Fruit fly (Drosophila melanogaster) whole organism, embryonic: ENCODE data around the gene CG16789.

ENCODE experiments used
- CG10274 ChIP-seq: fragments of 200-800 bp; sonication (Bioruptor generic); optimal IDR thresholded peaks from 3 replicates; lab custom pipeline; 2017; ENCODE audit warnings: missing biosample characterization, mild to moderate bottlenecking, missing genetic modification characterization
- CG3163 ChIP-seq: fragments of 200-800 bp; sonication (Bioruptor generic); optimal IDR thresholded peaks from 3 replicates; lab custom pipeline; 2016; ENCODE audit warnings: missing biosample characterization, missing genetic modification characterization
- CG7556 ChIP-seq: fragments of 200-800 bp; sonication (Bioruptor generic); optimal IDR thresholded peaks from 2 replicates; lab custom pipeline; 2017; ENCODE audit warnings: missing biosample characterization, mild to moderate bottlenecking, missing genetic modification characterization
- CG8478 ChIP-seq: fragments of >200 bp; optimal IDR thresholded peaks from 2 replicates; lab custom pipeline; 2018
- HLH54F ChIP-seq: fragments of 200-800 bp; sonication (Bioruptor generic); optimal IDR thresholded peaks from 3 replicates; lab custom pipeline; 2016; ENCODE audit warnings: missing biosample characterization, missing genetic modification characterization
- MBD-R2 ChIP-seq: fragments of 200-800 bp; sonication (Bioruptor generic); IDR thresholded peaks from 2 replicates; pipeline ENCODE4 v1.3.6; 2022; ENCODE audit warnings: missing biosample characterization, missing genetic modification characterization
- kay ChIP-seq: fragments of 200-800 bp; sonication (Bioruptor generic); optimal IDR thresholded peaks from 2 replicates; lab custom pipeline; 2016; ENCODE audit warnings: missing biosample characterization, missing genetic modification characterization
- psq ChIP-seq: fragments of 200-800 bp; sonication (Bioruptor generic); optimal IDR thresholded peaks from 2 replicates; lab custom pipeline; 2017; ENCODE audit warnings: missing biosample characterization, missing genetic modification characterization

dm6 chr3R:9603022-9603942 is 37.3 kb downstream of the CG16789 start:
- TF ChIP-seq CG3163 (GFP tag; lab: Kevin White, UChicago) = no peak
- TF ChIP-seq HLH54F = no peak
- no peak for TF ChIP-seq CG10274
- no peak for TF ChIP-seq psq (GFP tag; lab: Kevin White, UChicago)
- no peak for TF ChIP-seq kay (GFP tag; lab: Kevin White, UChicago)
- no peak for TF ChIP-seq MBD-R2 (GFP tag; lab: Robert Waterston, UW)
- no peak for TF ChIP-seq CG8478
- TF ChIP-seq CG7556 (GFP tag; lab: Kevin White, UChicago) = no peak
